Fruit fly (Drosophila melanogaster) whole organism, pupa: ENCODE measurements around the gene CG1103.

Source experiments
- CG10348 ChIP-seq: fragments of 200-800 bp; sonication (Bioruptor generic); IDR thresholded peaks from 2 replicates; pipeline ENCODE4 v1.3.6; 2022; ENCODE audit warnings: missing biosample characterization, missing genetic modification characterization
- CG12605 ChIP-seq: fragments of 200-800 bp; sonication (Bioruptor generic); IDR thresholded peaks from 2 replicates; pipeline ENCODE4 v1.3.6; 2022; ENCODE audit warnings: missing biosample characterization, missing genetic modification characterization
- CG13204 ChIP-seq: fragments of 200-800 bp; sonication (Bioruptor generic); optimal IDR thresholded peaks from 2 replicates; lab custom pipeline; 2018; ENCODE audit warnings: missing biosample characterization, mild to moderate bottlenecking, missing genetic modification characterization, moderate library complexity
- CG14655 ChIP-seq: fragments of 200-800 bp; sonication (Bioruptor generic); optimal IDR thresholded peaks from 3 replicates; lab custom pipeline; 2017; ENCODE audit warnings: mild to moderate bottlenecking, missing biosample characterization, missing genetic modification reagents, missing genetic modification characterization
- CG15710 ChIP-seq: fragments of 200-800 bp; sonication (Bioruptor generic); optimal IDR thresholded peaks from 2 replicates; lab custom pipeline; 2018; ENCODE audit warnings: missing biosample characterization, mild to moderate bottlenecking, missing genetic modification characterization, moderate library complexity
- CG17806 ChIP-seq: fragments of 200-800 bp; sonication (Bioruptor generic); optimal IDR thresholded peaks from 2 replicates; lab custom pipeline; 2018; ENCODE audit warnings: missing biosample characterization, mild to moderate bottlenecking, missing genetic modification characterization, moderate library complexity
- CG32121 ChIP-seq: fragments of 200-800 bp; sonication (Bioruptor generic); IDR thresholded peaks from 2 replicates; pipeline ENCODE4 v1.3.6; 2022; ENCODE audit warnings: missing biosample characterization, missing genetic modification characterization
- CG34367 ChIP-seq: fragments of 200-800 bp; sonication (Bioruptor generic); optimal IDR thresholded peaks from 2 replicates; lab custom pipeline; 2018; ENCODE audit warnings: missing biosample characterization, mild to moderate bottlenecking, missing genetic modification characterization
- CG4496 ChIP-seq: fragments of 200-800 bp; sonication (Bioruptor generic); IDR thresholded peaks from 3 replicates; pipeline ENCODE4 v1.3.6; 2022; ENCODE audit warnings: missing biosample characterization, missing genetic modification characterization
- CG8159 ChIP-seq: fragments of 200-800 bp; sonication (Bioruptor generic); optimal IDR thresholded peaks from 3 replicates; lab custom pipeline; 2018; ENCODE audit warnings: missing biosample characterization, mild to moderate bottlenecking, missing genetic modification characterization, moderate library complexity
- CG8301 ChIP-seq: fragments of 200-800 bp; sonication (Bioruptor generic); optimal IDR thresholded peaks from 2 replicates; lab custom pipeline; 2018; ENCODE audit warnings: missing biosample characterization, mild to moderate bottlenecking, missing genetic modification characterization
- CG9948 ChIP-seq: fragments of 200-800 bp; sonication (Bioruptor generic); optimal IDR thresholded peaks from 2 replicates; lab custom pipeline; 2018; ENCODE audit warnings: missing biosample characterization, mild to moderate bottlenecking, missing genetic modification characterization, moderate library complexity
- D1 ChIP-seq: fragments of 200-800 bp; sonication (Bioruptor generic); optimal IDR thresholded peaks from 2 replicates; lab custom pipeline; 2018; ENCODE audit warnings: missing biosample characterization, mild to moderate bottlenecking, missing genetic modification characterization, moderate library complexity
- EcR ChIP-seq: fragments of 200-800 bp; sonication (Bioruptor generic); optimal IDR thresholded peaks from 3 replicates; lab custom pipeline; 2019; ENCODE audit warnings: missing biosample characterization, missing genetic modification characterization, mild to moderate bottlenecking, moderate library complexity, missing genetic modification reagents
- Ets98B ChIP-seq: fragments of 200-800 bp; sonication (Bioruptor generic); IDR thresholded peaks from 2 replicates; pipeline ENCODE4 v1.3.6; 2022; ENCODE audit warnings: missing biosample characterization, missing genetic modification characterization
- Pif1A ChIP-seq: fragments of 200-800 bp; sonication (Bioruptor generic); optimal IDR thresholded peaks from 3 replicates; lab custom pipeline; 2016; ENCODE audit warnings: missing biosample characterization, missing genetic modification characterization
- Pif1B ChIP-seq: fragments of 200-800 bp; sonication (Bioruptor generic); optimal IDR thresholded peaks from 3 replicates; lab custom pipeline; 2016; ENCODE audit warnings: missing biosample characterization, missing genetic modification characterization
- Snoo ChIP-seq: fragments of 200-800 bp; sonication (Bioruptor generic); optimal IDR thresholded peaks from 3 replicates; lab custom pipeline; 2017; ENCODE audit warnings: missing biosample characterization, mild to moderate bottlenecking, missing genetic modification characterization, inconsistent platforms
- fd96Ca ChIP-seq: fragments of 200-800 bp; sonication (Bioruptor generic); IDR thresholded peaks from 3 replicates; pipeline ENCODE4 v1.3.6; 2022; ENCODE audit warnings: missing biosample characterization, missing genetic modification characterization
- gl ChIP-seq: fragments of 200-800 bp; sonication (Bioruptor generic); optimal IDR thresholded peaks from 2 replicates; lab custom pipeline; 2018; ENCODE audit warnings: missing biosample characterization, mild to moderate bottlenecking, missing genetic modification characterization
- rn ChIP-seq: fragments of 200-800 bp; sonication (Bioruptor generic); IDR thresholded peaks from 2 replicates; pipeline ENCODE4 v1.3.6; 2022; ENCODE audit warnings: missing biosample characterization, missing genetic modification characterization

The CG1103 gene

DNA sequence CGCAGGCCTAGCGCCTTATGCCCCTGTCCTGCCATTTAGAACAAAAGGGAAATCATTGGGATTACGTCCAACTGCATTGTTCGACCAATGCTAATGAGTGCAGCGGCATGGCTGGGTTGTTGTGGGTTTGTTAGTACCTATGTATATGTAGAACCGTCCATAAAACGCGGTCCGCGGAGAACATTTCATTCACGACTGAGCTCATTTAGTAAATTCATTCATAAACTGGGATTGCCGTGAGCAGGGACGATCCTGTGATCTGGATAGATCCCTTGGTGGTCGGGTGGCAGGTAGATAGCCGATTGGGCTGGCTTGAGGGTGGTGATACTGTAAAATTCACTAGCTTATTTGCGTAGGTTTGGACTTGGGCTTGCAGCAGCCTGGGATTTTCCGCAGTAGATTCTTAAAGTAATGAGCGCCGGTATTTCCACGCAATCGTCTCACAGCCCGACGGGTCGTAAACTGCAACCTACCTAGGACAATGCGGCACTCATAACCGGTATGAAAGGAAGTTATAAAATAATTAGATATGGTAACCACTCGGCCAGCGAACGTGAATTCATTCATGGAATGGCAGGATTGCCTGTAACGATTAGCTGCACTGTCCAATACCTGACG, 10.8 kb downstream of the CG1103 start:
- TF ChIP-seq CG4496 (GFP tag; lab: Robert Waterston, UW) (no peak), fd96Ca (GFP tag; lab: Robert Waterston, UW) (no peak), CG32121 (GFP tag; lab: Robert Waterston, UW) (no peak), Pif1B (GFP tag; lab: Kevin White, UChicago) (no peak), CG8301 (tag; lab: Kevin White, UChicago) (no peak), Ets98B (GFP tag; lab: Robert Waterston, UW) (no peak), CG13204 (GFP tag; lab: Kevin White, UChicago) (no peak)
- TF ChIP-seq, all 21 proteins: peak for 0

DNA sequence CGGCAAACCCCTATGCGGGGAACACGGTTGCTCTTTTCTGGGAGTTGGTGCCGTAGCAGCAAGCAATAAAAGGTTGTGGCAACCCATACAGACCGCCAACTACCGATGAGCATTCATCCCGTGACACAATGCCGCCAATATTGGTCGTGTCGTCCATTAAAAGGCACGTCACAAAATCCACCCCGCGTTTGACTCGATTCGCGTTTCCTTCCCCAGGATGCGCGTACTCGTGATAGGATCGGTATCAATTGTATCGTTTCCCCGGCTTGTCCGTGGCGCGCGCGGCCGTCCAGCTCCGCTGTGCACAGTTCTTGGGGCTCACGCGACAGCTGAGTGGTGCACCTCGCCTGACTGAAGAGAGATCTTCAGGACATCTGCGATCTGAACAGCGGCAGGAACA, 12.6 kb downstream of the CG1103 start:
- TF ChIP-seq EcR (GFP tag; lab: Kevin White, UChicago): no peak
- TF ChIP-seq Ets98B (GFP tag; lab: Robert Waterston, UW): no peak
- TF ChIP-seq Pif1A (GFP tag; lab: Kevin White, UChicago): no peak
- no peak for TF ChIP-seq CG34367 (tag; lab: Kevin White, UChicago)
- TF ChIP-seq CG10348 (GFP tag; lab: Robert Waterston, UW): no peak
- no peak for TF ChIP-seq CG17806 (tag; lab: Kevin White, UChicago)
- TF ChIP-seq CG4496 (GFP tag; lab: Robert Waterston, UW): no peak

DNA sequence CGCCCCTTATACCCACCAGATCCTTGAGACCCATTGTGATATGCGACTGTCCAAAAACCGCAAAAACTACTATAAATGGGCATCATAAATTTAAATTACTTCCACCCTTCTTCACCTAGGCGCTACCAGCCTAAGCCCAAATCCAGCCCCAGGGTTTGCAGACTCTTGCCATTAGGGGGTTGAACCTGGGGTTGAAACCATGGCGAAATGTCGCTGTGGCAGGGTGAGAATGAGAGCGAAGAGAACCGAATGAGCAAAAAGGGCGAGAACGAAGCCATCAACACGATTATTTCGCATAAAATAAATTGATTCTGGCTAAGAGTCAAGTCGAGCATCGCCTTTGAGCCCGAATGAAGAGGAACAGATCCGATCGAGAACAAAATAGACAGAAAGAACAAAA, 16.0 kb downstream of the CG1103 start:
- no peak for TF ChIP-seq CG8301 (tag; lab: Kevin White, UChicago)
- no peak for TF ChIP-seq Pif1A (GFP tag; lab: Kevin White, UChicago)
- TF ChIP-seq CG10348 (GFP tag; lab: Robert Waterston, UW): no peak
- TF ChIP-seq D1: no peak
- no peak for TF ChIP-seq CG34367 (tag; lab: Kevin White, UChicago)
- TF ChIP-seq CG9948 (tag; lab: Kevin White, UChicago): no peak
- no peak for TF ChIP-seq CG17806 (tag; lab: Kevin White, UChicago)
- no peak for TF ChIP-seq gl (tag; lab: Kevin White, UChicago)
- TF ChIP-seq CG14655: no peak
- no peak for TF ChIP-seq Pif1B (GFP tag; lab: Kevin White, UChicago)
- no peak for TF ChIP-seq CG4496 (GFP tag; lab: Robert Waterston, UW)
- no peak for TF ChIP-seq rn (GFP tag; lab: Robert Waterston, UW)
- TF ChIP-seq CG15710: no peak
- TF ChIP-seq Snoo: no peak
- TF ChIP-seq CG12605 (GFP tag; lab: Robert Waterston, UW): no peak
- no peak for TF ChIP-seq CG32121 (GFP tag; lab: Robert Waterston, UW)
- no peak for TF ChIP-seq Ets98B (GFP tag; lab: Robert Waterston, UW)
- no peak for TF ChIP-seq CG8159 (tag; lab: Kevin White, UChicago)
- TF ChIP-seq fd96Ca (GFP tag; lab: Robert Waterston, UW): no peak
- no peak for TF ChIP-seq CG13204 (GFP tag; lab: Kevin White, UChicago)

DNA sequence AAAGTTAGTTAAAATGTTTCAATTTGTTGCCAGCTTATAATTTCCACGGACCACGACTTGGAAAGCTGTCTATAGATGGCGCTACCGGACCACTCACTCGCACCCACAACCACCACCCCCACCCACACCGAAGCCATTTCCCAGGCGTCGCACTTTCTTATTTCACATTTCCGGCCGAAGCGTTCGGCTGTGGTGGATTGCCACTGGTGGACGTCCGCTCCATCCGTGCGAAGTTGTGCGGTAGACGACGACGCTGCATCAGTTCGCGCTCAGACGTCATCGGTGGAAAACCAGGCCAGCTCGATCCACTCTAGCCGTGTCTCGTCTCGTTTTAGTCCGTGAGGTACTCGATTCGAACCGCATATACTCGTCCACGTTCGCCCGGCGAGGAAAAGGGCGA, 22.1 kb downstream of the CG1103 start, which contains the start of gene CG1090:
Gene CG1090, plus strand, starts transcription at position 259 of the 400 bp plus-strand sequence.
- no peak for TF ChIP-seq CG14655
- no peak for TF ChIP-seq CG8159 (tag; lab: Kevin White, UChicago)
- TF ChIP-seq CG9948 (tag; lab: Kevin White, UChicago): no peak
- no peak for TF ChIP-seq rn (GFP tag; lab: Robert Waterston, UW)
- no peak for TF ChIP-seq CG17806 (tag; lab: Kevin White, UChicago)
- TF ChIP-seq, all 21 proteins: peak for 0

DNA sequence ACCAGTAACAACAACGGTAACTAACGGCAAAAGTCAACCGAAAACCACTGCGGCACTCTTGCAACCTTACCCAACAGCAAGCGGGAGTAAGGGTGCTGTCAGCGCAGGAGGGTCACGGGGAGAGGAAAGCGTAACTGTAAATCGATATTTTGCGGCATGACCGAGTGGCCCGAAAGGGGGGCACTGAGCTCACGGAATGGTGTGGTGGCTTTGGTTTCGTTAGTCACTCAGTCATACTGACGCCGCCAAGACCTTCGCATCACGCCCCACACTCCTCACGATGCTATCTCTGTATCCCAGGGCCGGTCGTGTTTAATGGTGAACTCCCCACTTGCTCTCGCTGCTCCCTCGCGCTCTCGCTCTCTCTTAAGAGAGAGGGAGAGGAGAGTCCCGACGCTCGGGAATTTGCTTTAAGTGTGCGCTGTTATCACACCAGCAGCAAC, 23.1 kb downstream of the CG1103 start:
- peak; percentile 41 for TF ChIP-seq Ets98B (GFP tag; lab: Robert Waterston, UW)
- no peak for TF ChIP-seq Snoo
- TF ChIP-seq CG4496 (GFP tag; lab: Robert Waterston, UW): peak; percentile 75; the same call in 2 of the 3 replicates
- TF ChIP-seq CG17806 (tag; lab: Kevin White, UChicago): no peak
- TF ChIP-seq Pif1B (GFP tag; lab: Kevin White, UChicago): peak; percentile 5
- no peak for TF ChIP-seq rn (GFP tag; lab: Robert Waterston, UW)
- TF ChIP-seq CG10348 (GFP tag; lab: Robert Waterston, UW): no peak
- TF ChIP-seq CG9948 (tag; lab: Kevin White, UChicago): no peak
- peak; percentile 2 for TF ChIP-seq CG8159 (tag; lab: Kevin White, UChicago)
- no peak for TF ChIP-seq CG34367 (tag; lab: Kevin White, UChicago)
- peak; percentile 54 for TF ChIP-seq EcR (GFP tag; lab: Kevin White, UChicago)
- TF ChIP-seq D1: no peak
- TF ChIP-seq fd96Ca (GFP tag; lab: Robert Waterston, UW): peak; percentile 17; the same call in 1 of the 3 replicates
- TF ChIP-seq gl (tag; lab: Kevin White, UChicago): no peak
- no peak for TF ChIP-seq Pif1A (GFP tag; lab: Kevin White, UChicago)
- TF ChIP-seq CG12605 (GFP tag; lab: Robert Waterston, UW): 0 out of 2 replicates have a peak, but pooled peaks have one; percentile 33
- TF ChIP-seq CG8301 (tag; lab: Kevin White, UChicago): no peak
- TF ChIP-seq CG32121 (GFP tag; lab: Robert Waterston, UW): no peak; the same call in 1 of the 2 replicates
- peak; percentile 69 for TF ChIP-seq CG13204 (GFP tag; lab: Kevin White, UChicago)
- peak; percentile 26 for TF ChIP-seq CG14655
- no peak for TF ChIP-seq CG15710

DNA sequence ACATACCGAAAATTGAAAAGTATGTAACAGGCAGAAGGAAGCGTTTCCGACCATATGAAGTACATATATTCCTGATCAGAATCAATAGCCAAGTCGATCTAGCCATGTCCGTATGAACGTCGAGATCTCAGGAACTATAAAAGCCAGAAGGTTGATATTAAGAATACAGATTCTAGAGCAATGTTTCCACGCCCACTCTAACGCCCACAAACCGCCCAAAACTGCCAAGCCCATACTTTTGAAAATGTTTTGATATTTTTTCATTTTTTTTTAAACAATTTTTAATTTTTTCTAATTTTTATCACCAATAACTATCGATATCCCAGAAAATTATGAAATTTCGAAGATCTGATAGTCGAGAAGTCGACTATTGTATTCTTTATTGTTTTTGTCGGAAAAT, 24.5 kb downstream of the CG1103 start:
- TF ChIP-seq CG13204 (GFP tag; lab: Kevin White, UChicago) (no peak), CG15710 (no peak), CG12605 (GFP tag; lab: Robert Waterston, UW) (no peak), CG17806 (tag; lab: Kevin White, UChicago) (no peak), D1 (no peak), CG8159 (tag; lab: Kevin White, UChicago) (no peak), gl (tag; lab: Kevin White, UChicago) (no peak), CG32121 (GFP tag; lab: Robert Waterston, UW) (no peak), CG9948 (tag; lab: Kevin White, UChicago) (no peak), EcR (GFP tag; lab: Kevin White, UChicago) (no peak), Pif1B (GFP tag; lab: Kevin White, UChicago) (no peak), Ets98B (GFP tag; lab: Robert Waterston, UW) (no peak), rn (GFP tag; lab: Robert Waterston, UW) (no peak), Snoo (no peak), fd96Ca (GFP tag; lab: Robert Waterston, UW) (no peak), CG34367 (tag; lab: Kevin White, UChicago) (no peak), Pif1A (GFP tag; lab: Kevin White, UChicago) (no peak), CG14655 (no peak)
